Fruit fly (Drosophila melanogaster) whole organism, wandering third instar larva: Measurements from ENCODE around the gene CG32944.
A peak's percentile ranks its signal among the peaks of the same experiment; 100 is the strongest.

Experiments
- CG32264 ChIP-seq: fragments of 200-800 bp; sonication (Bioruptor generic); optimal IDR thresholded peaks from 2 replicates; lab custom pipeline; 2016; ENCODE audit warnings: missing biosample characterization, missing genetic modification characterization
- CrebA ChIP-seq: fragments of 200-800 bp; sonication (Bioruptor generic); optimal IDR thresholded peaks from 2 replicates; lab custom pipeline; 2016; ENCODE audit warnings: missing biosample characterization, mild to moderate bottlenecking, missing genetic modification characterization, borderline replicate concordance
- Dfd ChIP-seq: fragments of >200 bp; optimal IDR thresholded peaks from 2 replicates; lab custom pipeline; 2017; ENCODE audit warnings: missing biosample characterization, missing genetic modification characterization
- Dif ChIP-seq: fragments of 200-275, 200-300 bp; sonication (Bioruptor generic); optimal IDR thresholded peaks from 2 replicates; lab custom pipeline; 2018; ENCODE audit warnings: missing biosample characterization, missing genetic modification characterization; ENCODE audit not compliant: partially characterized antibody
- HLH106 ChIP-seq: fragments of 200-800 bp; optimal IDR thresholded peaks from 3 replicates; lab custom pipeline; 2019; ENCODE audit warnings: missing biosample characterization, mild to moderate bottlenecking, missing genetic modification characterization, moderate library complexity
- Hnf4 ChIP-seq: fragments of 200-800 bp; sonication (Bioruptor generic); optimal IDR thresholded peaks from 2 replicates; lab custom pipeline; 2016; ENCODE audit warnings: missing biosample characterization, mild to moderate bottlenecking, missing genetic modification characterization
- Hr78 ChIP-seq: fragments of >200 bp; optimal IDR thresholded peaks from 2 replicates; lab custom pipeline; 2017; ENCODE audit warnings: missing biosample characterization, missing genetic modification characterization
- Hr83 ChIP-seq: fragments of 200-300 bp; sonication (Bioruptor generic); optimal IDR thresholded peaks from 2 replicates; lab custom pipeline; 2016; ENCODE audit warnings: missing biosample characterization, mild to moderate bottlenecking, missing genetic modification characterization, moderate library complexity; ENCODE audit not compliant: poor library complexity, severe bottlenecking
- Jra ChIP-seq: sonication (Bioruptor generic); optimal IDR thresholded peaks from 2 replicates; lab custom pipeline; 2016; ENCODE audit warnings: missing biosample characterization, missing genetic modification characterization
- Mio ChIP-seq: sonication (Bioruptor generic); optimal IDR thresholded peaks from 2 replicates; lab custom pipeline; 2016; ENCODE audit warnings: missing biosample characterization, missing genetic modification characterization
- Myc ChIP-seq: fragments of >200 bp; optimal IDR thresholded peaks from 2 replicates; lab custom pipeline; 2017
- N ChIP-seq: fragments of >200 bp; optimal IDR thresholded peaks from 2 replicates; lab custom pipeline; 2018; ENCODE audit warnings: missing biosample characterization, missing external identifiers, missing genetic modification characterization
- Rel ChIP-seq, 2 experiments: fragments of 200-800 bp; sonication (Bioruptor generic) in 1 of 2; optimal IDR thresholded peaks; 2 replicates in 1 of 2; 3 replicates in 1 of 2; lab custom pipeline; 2016 to 2019; ENCODE audit warnings: mild to moderate bottlenecking in 2 of 2, missing biosample characterization in 2 of 2, missing genetic modification characterization in 2 of 2, moderate library complexity in 1 of 2
- Sp1 ChIP-seq: fragments of 200-800 bp; sonication (Bioruptor generic); optimal IDR thresholded peaks from 3 replicates; lab custom pipeline; 2019; ENCODE audit warnings: missing biosample characterization, mild to moderate bottlenecking, missing genetic modification characterization, moderate library complexity
- Vsx2 ChIP-seq: fragments of 200-300, 225-300 bp; sonication (Bioruptor generic); optimal IDR thresholded peaks from 2 replicates; lab custom pipeline; 2018; ENCODE audit warnings: missing biosample characterization, missing genetic modification characterization; ENCODE audit not compliant: partially characterized antibody
- br ChIP-seq: fragments of 200-800 bp; sonication (Bioruptor generic); optimal IDR thresholded peaks from 2 replicates; lab custom pipeline; 2016; ENCODE audit warnings: missing biosample characterization, missing genetic modification characterization
- brk ChIP-seq: fragments of 200-800 bp; sonication (Bioruptor generic); optimal IDR thresholded peaks from 2 replicates; lab custom pipeline; 2016; ENCODE audit warnings: missing biosample characterization, mild to moderate bottlenecking, missing genetic modification characterization
- dl ChIP-seq, 2 experiments: fragments of 175-275, 200-275 bp in 1 of 2; fragments of 200-275 bp in 1 of 2; sonication (Bioruptor generic); optimal IDR thresholded peaks; lab custom pipeline; 2018; ENCODE audit warnings: mild to moderate bottlenecking in 2 of 2, missing biosample characterization in 2 of 2, missing genetic modification characterization in 2 of 2, moderate library complexity in 2 of 2; ENCODE audit not compliant: partially characterized antibody in 2 of 2, insufficient read depth in 1 of 2
- dmrt93B ChIP-seq: fragments of 200-800 bp; sonication (Bioruptor generic); optimal IDR thresholded peaks from 2 replicates; lab custom pipeline; 2018; ENCODE audit warnings: missing biosample characterization, mild to moderate bottlenecking, missing genetic modification characterization
- ey ChIP-seq: fragments of 200-800 bp; sonication (Bioruptor generic); optimal IDR thresholded peaks from 2 replicates; lab custom pipeline; 2016; ENCODE audit warnings: missing biosample characterization, missing genetic modification characterization
- foxo ChIP-seq, 2 experiments: fragments of 200-800 bp; sonication (Bioruptor generic); optimal IDR thresholded peaks; 2 replicates in 1 of 2; 3 replicates in 1 of 2; lab custom pipeline; 2016 to 2017; ENCODE audit warnings: missing biosample characterization in 2 of 2, missing genetic modification characterization in 2 of 2
- h ChIP-seq: fragments of 200-800 bp; sonication (Bioruptor generic); optimal IDR thresholded peaks from 3 replicates; lab custom pipeline; 2016; ENCODE audit warnings: missing biosample characterization, mild to moderate bottlenecking, missing genetic modification characterization
- jim ChIP-seq: fragments of 175-275, 200-325 bp; sonication (Bioruptor generic); optimal IDR thresholded peaks from 2 replicates; lab custom pipeline; 2016; ENCODE audit warnings: missing biosample characterization, mild to moderate bottlenecking, missing genetic modification characterization
- lola ChIP-seq: fragments of >200 bp; optimal IDR thresholded peaks from 2 replicates; lab custom pipeline; 2017; ENCODE audit warnings: missing biosample characterization, missing genetic modification characterization
- pan ChIP-seq: fragments of >200 bp; optimal IDR thresholded peaks from 2 replicates; lab custom pipeline; 2017
- psq ChIP-seq: fragments of 200-800 bp; sonication (Bioruptor generic); optimal IDR thresholded peaks from 3 replicates; lab custom pipeline; 2017; ENCODE audit warnings: missing biosample characterization, mild to moderate bottlenecking, missing genetic modification characterization, moderate library complexity
- rgr ChIP-seq: fragments of 200-800 bp; sonication (Bioruptor generic); optimal IDR thresholded peaks from 3 replicates; lab custom pipeline; 2016; ENCODE audit warnings: missing biosample characterization, mild to moderate bottlenecking, missing genetic modification characterization
- sage ChIP-seq: fragments of 200-800 bp; sonication (Bioruptor generic); optimal IDR thresholded peaks from 2 replicates; lab custom pipeline; 2016; ENCODE audit warnings: missing biosample characterization, mild to moderate bottlenecking, missing genetic modification characterization
- tai ChIP-seq: sonication (Bioruptor generic); optimal IDR thresholded peaks from 2 replicates; lab custom pipeline; 2016; ENCODE audit warnings: missing biosample characterization, missing genetic modification characterization
- usp ChIP-seq: fragments of >200 bp; optimal IDR thresholded peaks from 2 replicates; lab custom pipeline; 2017; ENCODE audit warnings: missing biosample characterization, missing genetic modification characterization
- woc ChIP-seq: sonication (Bioruptor generic); optimal IDR thresholded peaks from 2 replicates; lab custom pipeline; 2016; ENCODE audit warnings: missing biosample characterization, mild to moderate bottlenecking, missing genetic modification characterization

The CG32944 gene

DNA sequence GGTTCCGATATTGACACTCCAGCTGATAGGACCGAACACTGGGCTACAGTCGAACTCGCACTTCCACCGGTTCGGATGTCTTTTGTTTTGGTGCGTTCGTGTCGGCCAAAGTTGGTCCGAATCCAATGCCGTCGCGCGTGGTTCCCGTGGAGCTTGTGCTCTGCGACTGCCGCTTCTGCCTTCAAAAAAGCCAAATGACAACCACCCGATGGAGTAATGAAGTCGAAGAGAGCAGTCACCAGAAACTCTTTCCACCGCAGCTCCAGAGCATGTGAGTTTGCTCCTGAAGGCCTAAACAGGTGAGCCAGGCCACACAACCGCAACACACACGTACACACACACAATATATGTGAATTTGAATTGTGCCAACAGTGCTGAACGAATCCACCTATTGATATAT is 25.3 kb downstream of the CG32944 start, which contains the start of gene CG34112:
CG34112 (minus strand) TSS at position 143 of the 400 bp plus-strand sequence.
- peak; percentile 11 for TF ChIP-seq Sp1 (GFP tag; lab: Kevin White, UChicago)
- TF ChIP-seq dl (GFP tag; optimal IDR thresholded peaks at IDR 0.05; lab: Kevin White, UChicago; ENCODE audit: insufficient read depth in 1 of 2, partially characterized antibody in 2 of 2) = peak; percentile 37 to 72
- TF ChIP-seq rgr (GFP tag; lab: Kevin White, UChicago) = peak; percentile 5
- TF ChIP-seq dmrt93B (GFP tag; lab: Kevin White, UChicago) = no peak
- TF ChIP-seq Hnf4 (GFP tag; lab: Kevin White, UChicago) = peak; percentile 17
- TF ChIP-seq pan (lab: Kevin White, UChicago) = no peak
- TF ChIP-seq br (GFP tag; lab: Kevin White, UChicago) = peak; percentile 45
- TF ChIP-seq h = peak; percentile 53
- TF ChIP-seq Rel (GFP tag; optimal IDR thresholded peaks at IDR 0.05; lab: Kevin White, UChicago) = no peak
- TF ChIP-seq Rel (tag; optimal IDR thresholded peaks at IDR 0.05; lab: Kevin White, UChicago) = peak; percentile 53
- TF ChIP-seq Dif (GFP tag; lab: Kevin White, UChicago) = peak; percentile 80
- TF ChIP-seq Hr83 (GFP tag; lab: Kevin White, UChicago) = peak; percentile 73
- TF ChIP-seq psq = peak; percentile 8
- TF ChIP-seq Hr78 (GFP tag; lab: Kevin White, UChicago) = no peak
- no peak for TF ChIP-seq usp (GFP tag; lab: Kevin White, UChicago)

DNA sequence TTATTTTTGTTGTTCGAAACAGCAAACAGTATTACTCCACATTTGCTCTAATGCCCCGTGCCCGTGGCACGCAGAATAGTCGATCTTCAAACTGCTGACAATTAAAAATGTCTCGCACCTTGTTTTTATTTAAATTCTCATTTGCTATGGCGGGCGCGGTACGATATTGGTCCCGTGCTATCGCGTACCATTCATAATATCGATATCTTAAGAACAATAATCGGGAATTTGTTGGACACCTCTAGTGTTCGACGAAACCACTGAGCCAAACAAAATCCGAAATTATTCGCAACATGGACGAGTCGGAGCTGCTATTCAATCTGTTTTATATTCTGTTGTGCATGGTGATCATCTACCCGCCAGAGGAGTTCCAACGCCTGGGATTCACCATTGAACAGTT is 29.2 kb downstream of the CG32944 start, which contains the start of gene CG14646:
CG14646 (plus strand) TSS at position 234 of the 400 bp plus-strand sequence.
- TF ChIP-seq Hr83 (GFP tag; lab: Kevin White, UChicago) (peak; percentile 63), usp (GFP tag; lab: Kevin White, UChicago) (no peak), Rel (GFP tag; optimal IDR thresholded peaks at IDR 0.05; lab: Kevin White, UChicago) (no peak), Rel (tag; optimal IDR thresholded peaks at IDR 0.05; lab: Kevin White, UChicago) (peak; percentile 21), N (GFP tag; lab: Kevin White, UChicago) (no peak), ey (GFP tag; lab: Kevin White, UChicago) (no peak), woc (GFP tag; lab: Kevin White, UChicago) (no peak), Mio (GFP tag; lab: Kevin White, UChicago) (no peak), CG32264 (GFP tag; lab: Kevin White, UChicago) (no peak), Dif (GFP tag; lab: Kevin White, UChicago) (no peak), Jra (GFP tag; lab: Kevin White, UChicago) (no peak), dmrt93B (GFP tag; lab: Kevin White, UChicago) (no peak), Myc (lab: Kevin White, UChicago) (peak; percentile 67)

dm6 chr3R:4387490-4387889 is 31.9 kb downstream of the CG32944 start, which contains the start of gene tub:
tub (plus strand) TSS chr3R:4387742.
- TF ChIP-seq br (GFP tag; lab: Kevin White, UChicago) (no peak), foxo (GFP tag; optimal IDR thresholded peaks at IDR 0.05; lab: Kevin White, UChicago) (peak in 1 of 2 experiments; percentile 44), jim (GFP tag; lab: Kevin White, UChicago) (no peak), rgr (GFP tag; lab: Kevin White, UChicago) (peak; percentile 35), woc (GFP tag; lab: Kevin White, UChicago) (no peak), Rel (GFP tag; optimal IDR thresholded peaks at IDR 0.05; lab: Kevin White, UChicago) (no peak), Rel (tag; optimal IDR thresholded peaks at IDR 0.05; lab: Kevin White, UChicago) (peak; percentile 90), tai (no peak), Vsx2 (no peak), Hr83 (GFP tag; lab: Kevin White, UChicago) (peak; percentile 7), Myc (lab: Kevin White, UChicago) (peak; percentile 25), psq (peak; percentile 23), Sp1 (GFP tag; lab: Kevin White, UChicago) (peak; percentile 41), sage (GFP tag; lab: Kevin White, UChicago) (no peak), HLH106 (tag; lab: Kevin White, UChicago) (peak; percentile 59), Hnf4 (GFP tag; lab: Kevin White, UChicago) (peak; percentile 51), Mio (GFP tag; lab: Kevin White, UChicago) (no peak), ey (GFP tag; lab: Kevin White, UChicago) (no peak)

- no peak for TF ChIP-seq CrebA (GFP tag; lab: Kevin White, UChicago)
- TF ChIP-seq pan (lab: Kevin White, UChicago) = no peak
- TF ChIP-seq usp (GFP tag; lab: Kevin White, UChicago) = no peak
- no peak for TF ChIP-seq Dfd (GFP tag; lab: Kevin White, UChicago)
- no peak for TF ChIP-seq dl (GFP tag; optimal IDR thresholded peaks at IDR 0.05; lab: Kevin White, UChicago; ENCODE audit: insufficient read depth in 1 of 2, partially characterized antibody in 2 of 2)
- TF ChIP-seq HLH106 (tag; lab: Kevin White, UChicago) = no peak
- TF ChIP-seq Hr78 (GFP tag; lab: Kevin White, UChicago) = no peak
- TF ChIP-seq lola (GFP tag; lab: Kevin White, UChicago) = no peak
- no peak for TF ChIP-seq Myc (lab: Kevin White, UChicago)
- TF ChIP-seq woc (GFP tag; lab: Kevin White, UChicago) = no peak
- TF ChIP-seq Hr83 (GFP tag; lab: Kevin White, UChicago) = no peak
- TF ChIP-seq sage (GFP tag; lab: Kevin White, UChicago) = no peak
- TF ChIP-seq brk (GFP tag; lab: Kevin White, UChicago) = no peak
- no peak for TF ChIP-seq ey (GFP tag; lab: Kevin White, UChicago)
- TF ChIP-seq Dif (GFP tag; lab: Kevin White, UChicago) = no peak
Observed at dm6 chr3R:4382165-4382564, 37.2 kb downstream of the CG32944 start.
